Fruit fly (Drosophila melanogaster): ENCODE results near the gene CG17359.

Gene CG17359

dm6 chr3L:13952484-13953048 lies 46.5 kb downstream of the CG17359 start:
- TF ChIP-seq Dfd (GFP tag; optimal IDR thresholded peaks at IDR 0.05): no peak
- TF ChIP-seq dl (GFP tag; optimal IDR thresholded peaks at IDR 0.05; ENCODE audit: insufficient read depth in 1 of 2, partially characterized antibody in 2 of 2): no peak
- no peak for TF ChIP-seq psq (GFP tag; optimal IDR thresholded peaks at IDR 0.05)
- TF ChIP-seq dsf (GFP tag; optimal IDR thresholded peaks at IDR 0.05; ENCODE audit: borderline replicate concordance): no peak
- no peak for TF ChIP-seq usp (GFP tag; optimal IDR thresholded peaks at IDR 0.05)
- TF ChIP-seq Dif (GFP tag; optimal IDR thresholded peaks at IDR 0.05; ENCODE audit: partially characterized antibody): no peak
- TF ChIP-seq brk (GFP tag; optimal IDR thresholded peaks at IDR 0.05): no peak
- TF ChIP-seq HLH106 (tag; optimal IDR thresholded peaks at IDR 0.05): no peak
- TF ChIP-seq lola (GFP tag; optimal IDR thresholded peaks at IDR 0.05): no peak
- no peak for TF ChIP-seq Hnf4 (GFP tag; optimal IDR thresholded peaks at IDR 0.05)
- TF ChIP-seq dmrt93B (GFP tag; optimal IDR thresholded peaks at IDR 0.05): no peak
- no peak for TF ChIP-seq sage (GFP tag; optimal IDR thresholded peaks at IDR 0.05)
- TF ChIP-seq foxo (GFP tag; optimal IDR thresholded peaks at IDR 0.05): no peak
- TF ChIP-seq tai (GFP tag; optimal IDR thresholded peaks at IDR 0.05): no peak
- no peak for TF ChIP-seq ey (GFP tag; optimal IDR thresholded peaks at IDR 0.05)
- no peak for TF ChIP-seq pan (optimal IDR thresholded peaks at IDR 0.05)
- no peak for TF ChIP-seq Abd-B (GFP tag; optimal IDR thresholded peaks at IDR 0.05)
- TF ChIP-seq Myc (optimal IDR thresholded peaks at IDR 0.05): no peak
- no peak for TF ChIP-seq jim (GFP tag; optimal IDR thresholded peaks at IDR 0.05)
- peak; percentile 80 for TF ChIP-seq h (GFP tag; optimal IDR thresholded peaks at IDR 0.05)
- TF ChIP-seq CrebA (GFP tag; optimal IDR thresholded peaks at IDR 0.05; ENCODE audit: borderline replicate concordance): peak; percentile 23
- no peak for TF ChIP-seq sv (GFP tag; optimal IDR thresholded peaks at IDR 0.05)
- no peak for TF ChIP-seq br (GFP tag; optimal IDR thresholded peaks at IDR 0.05)
- TF ChIP-seq Rel (GFP tag; optimal IDR thresholded peaks at IDR 0.05): no peak
- TF ChIP-seq Rel (tag; optimal IDR thresholded peaks at IDR 0.05): peak; percentile 16
- TF ChIP-seq OdsH (GFP tag; optimal IDR thresholded peaks at IDR 0.05): no peak

dm6 chr3L:13951564-13951963 lies 47.5 kb downstream of the CG17359 start:
- peak; percentile 16 for TF ChIP-seq Hr83 (GFP tag; optimal IDR thresholded peaks at IDR 0.05; ENCODE audit: poor library complexity, severe bottlenecking)
- TF ChIP-seq Rel (GFP tag; optimal IDR thresholded peaks at IDR 0.05): no peak
- TF ChIP-seq Rel (tag; optimal IDR thresholded peaks at IDR 0.05): no peak
- TF ChIP-seq h (GFP tag; optimal IDR thresholded peaks at IDR 0.05): peak; percentile 46
- no peak for TF ChIP-seq br (GFP tag; optimal IDR thresholded peaks at IDR 0.05)
- peak; percentile 4 for TF ChIP-seq Sp1 (GFP tag; optimal IDR thresholded peaks at IDR 0.05)
- TF ChIP-seq Mio (GFP tag; optimal IDR thresholded peaks at IDR 0.05): no peak
- no peak for TF ChIP-seq OdsH (GFP tag; optimal IDR thresholded peaks at IDR 0.05)
- no peak for TF ChIP-seq N (GFP tag; optimal IDR thresholded peaks at IDR 0.05)
- TF ChIP-seq tai (GFP tag; optimal IDR thresholded peaks at IDR 0.05): peak; percentile 12
- no peak for TF ChIP-seq sage (GFP tag; optimal IDR thresholded peaks at IDR 0.05)
- TF ChIP-seq rgr (GFP tag; optimal IDR thresholded peaks at IDR 0.05): peak; percentile 38
- TF ChIP-seq GATAd (GFP tag; optimal IDR thresholded peaks at IDR 0.05): no peak
- no peak for TF ChIP-seq woc (GFP tag; optimal IDR thresholded peaks at IDR 0.05)
- TF ChIP-seq Hr78 (GFP tag; optimal IDR thresholded peaks at IDR 0.05): no peak
- no peak for TF ChIP-seq dmrt93B (GFP tag; optimal IDR thresholded peaks at IDR 0.05)
- no peak for TF ChIP-seq ey (GFP tag; optimal IDR thresholded peaks at IDR 0.05)
- TF ChIP-seq brk (GFP tag; optimal IDR thresholded peaks at IDR 0.05): peak; percentile 28
- TF ChIP-seq usp (GFP tag; optimal IDR thresholded peaks at IDR 0.05): no peak
- TF ChIP-seq pan (optimal IDR thresholded peaks at IDR 0.05): no peak
- no peak for TF ChIP-seq Dif (GFP tag; optimal IDR thresholded peaks at IDR 0.05; ENCODE audit: partially characterized antibody)
- no peak for TF ChIP-seq Vsx2 (GFP tag; optimal IDR thresholded peaks at IDR 0.05; ENCODE audit: partially characterized antibody)
- no peak for TF ChIP-seq HLH106 (tag; optimal IDR thresholded peaks at IDR 0.05)
- no peak for TF ChIP-seq psq (GFP tag; optimal IDR thresholded peaks at IDR 0.05)
- no peak for TF ChIP-seq fru (GFP tag; optimal IDR thresholded peaks at IDR 0.05)

DNA sequence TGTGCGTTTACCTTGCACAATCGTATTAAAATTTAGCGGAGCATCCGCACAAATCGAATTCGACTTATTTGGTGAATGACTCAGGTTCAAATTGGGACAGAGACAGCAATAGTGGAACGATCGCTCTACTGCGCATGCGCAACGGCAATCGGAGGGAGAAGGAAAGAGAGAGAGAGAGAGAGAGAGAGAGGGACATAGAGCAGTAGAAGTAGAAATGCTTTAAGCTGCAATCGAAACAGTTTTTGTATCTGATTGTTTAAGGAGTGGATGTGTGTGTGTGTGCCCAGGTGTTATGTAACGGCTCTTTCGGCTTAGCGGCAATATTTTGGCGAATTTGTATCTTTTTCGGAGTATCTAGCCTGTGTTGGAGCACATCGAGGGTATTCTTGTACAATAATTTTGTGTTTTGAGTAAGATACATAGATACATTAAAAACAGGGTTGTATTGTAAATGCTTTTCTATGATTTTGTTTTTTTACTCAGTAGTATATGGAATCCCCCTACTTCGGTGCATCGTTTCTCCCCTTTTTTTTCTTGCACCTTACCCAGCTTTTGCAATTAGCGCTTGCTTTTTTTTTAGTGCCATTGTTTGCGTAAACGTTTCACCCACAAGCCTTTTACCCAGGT lies 49.5 kb downstream of the CG17359 start:
- peak; percentile 22 for TF ChIP-seq ey (GFP tag; optimal IDR thresholded peaks at IDR 0.05)
- TF ChIP-seq sv (GFP tag; optimal IDR thresholded peaks at IDR 0.05): no peak
- TF ChIP-seq usp (GFP tag; optimal IDR thresholded peaks at IDR 0.05): no peak
- no peak for TF ChIP-seq brk (GFP tag; optimal IDR thresholded peaks at IDR 0.05)
- peak in 1 of 2 experiments; percentile 21 for TF ChIP-seq foxo (GFP tag; optimal IDR thresholded peaks at IDR 0.05)
- peak; percentile 16 for TF ChIP-seq h (GFP tag; optimal IDR thresholded peaks at IDR 0.05)
- TF ChIP-seq rgr (GFP tag; optimal IDR thresholded peaks at IDR 0.05): peak; percentile 10
